Worm (Caenorhabditis elegans) whole organism, young adult: ENCODE results near the gene elmd-1.

Source experiments
- B0019.2 ChIP-seq: fragments of 200-800 bp; sonication (Bioruptor generic); conservative IDR thresholded peaks from 2 replicates; pipeline ENCODE4 v1.3.6; 2022; ENCODE audit warnings: missing genetic modification reagents, missing genetic modification characterization, missing compliant biosample characterization
- B0336.3 ChIP-seq: fragments of 200-800 bp; sonication (Bioruptor generic); IDR thresholded peaks from 2 replicates; pipeline ENCODE4 v1.3.6; 2022; ENCODE audit warnings: missing genetic modification characterization, missing compliant biosample characterization
- F10E7.11 ChIP-seq: sonication (generic microtip); optimal IDR thresholded peaks from 2 replicates; lab custom pipeline; 2017; ENCODE audit warnings: mild to moderate bottlenecking, missing genetic modification characterization, moderate library complexity, missing compliant biosample characterization
- F23B12.7 ChIP-seq: sonication (generic microtip); optimal IDR thresholded peaks from 2 replicates; lab custom pipeline; 2017; ENCODE audit warnings: missing genetic modification characterization, mild to moderate bottlenecking, missing compliant biosample characterization, antibody characterized with exemption, moderate library complexity; ENCODE audit not compliant: insufficient read depth
- F55B11.4 ChIP-seq: sonication (generic microtip); optimal IDR thresholded peaks from 2 replicates; lab custom pipeline; 2016; ENCODE audit warnings: missing compliant biosample characterization, missing genetic modification characterization, borderline replicate concordance; ENCODE audit not compliant: insufficient read depth
- K12H6.12 ChIP-seq: fragments of 200-800 bp; sonication (Bioruptor generic); optimal IDR thresholded peaks from 2 replicates; lab custom pipeline; 2018; ENCODE audit warnings: mild to moderate bottlenecking, missing genetic modification characterization, missing compliant biosample characterization
- Y53G8AR.9 ChIP-seq: fragments of 200-800 bp; sonication (Bioruptor generic); conservative IDR thresholded peaks from 2 replicates; pipeline ENCODE4 v1.3.6; 2022; ENCODE audit warnings: missing genetic modification reagents, missing genetic modification characterization, missing compliant biosample characterization
- Y95B8A.8 ChIP-seq: fragments of 200-800 bp; sonication (Bioruptor generic); IDR thresholded peaks from 2 replicates; pipeline ENCODE4 v1.3.6; 2022; ENCODE audit warnings: missing genetic modification reagents, missing genetic modification characterization, missing compliant biosample characterization
- akir-1 ChIP-seq: fragments of 200-800 bp; sonication (Bioruptor generic); optimal IDR thresholded peaks from 2 replicates; lab custom pipeline; 2018; ENCODE audit warnings: mild to moderate bottlenecking, missing genetic modification characterization, moderate library complexity, missing compliant biosample characterization
- attf-3 ChIP-seq: fragments of 200-800 bp; sonication (Bioruptor generic); conservative IDR thresholded peaks from 2 replicates; pipeline ENCODE4 v1.3.6; 2022; ENCODE audit warnings: missing genetic modification reagents, missing genetic modification characterization, missing compliant biosample characterization
- bed-2 ChIP-seq: fragments of 200-800 bp; sonication (Bioruptor generic); IDR thresholded peaks from 2 replicates; pipeline ENCODE4 v1.3.6; 2022; ENCODE audit warnings: missing genetic modification reagents, missing genetic modification characterization, missing compliant biosample characterization
- ccch-3 ChIP-seq: fragments of 200-800 bp; sonication (Bioruptor generic); optimal IDR thresholded peaks from 2 replicates; lab custom pipeline; 2018; ENCODE audit warnings: mild to moderate bottlenecking, missing genetic modification characterization, missing compliant biosample characterization
- ceh-100 ChIP-seq: fragments of 200-800 bp; sonication (Bioruptor generic); IDR thresholded peaks from 2 replicates; pipeline ENCODE4 v1.3.6; 2022; ENCODE audit warnings: missing genetic modification reagents, missing genetic modification characterization, missing compliant biosample characterization
- ceh-40 ChIP-seq: fragments of 200-800 bp; sonication (Bioruptor generic); IDR thresholded peaks from 2 replicates; pipeline ENCODE4 v1.3.6; 2022; ENCODE audit warnings: missing genetic modification characterization, missing compliant biosample characterization
- dpff-1 ChIP-seq: sonication (generic microtip); optimal IDR thresholded peaks from 2 replicates; lab custom pipeline; 2017; ENCODE audit warnings: mild to moderate bottlenecking, missing genetic modification characterization, missing compliant biosample characterization
- egl-18 ChIP-seq: fragments of 200-800 bp; sonication (Bioruptor generic); IDR thresholded peaks from 2 replicates; pipeline ENCODE4 v1.3.6; 2022; ENCODE audit warnings: missing genetic modification reagents, missing genetic modification characterization, missing compliant biosample characterization
- egl-44 ChIP-seq: fragments of 200-800 bp; sonication (Bioruptor generic); IDR thresholded peaks from 2 replicates; pipeline ENCODE4 v1.3.6; 2022; ENCODE audit warnings: missing genetic modification reagents, missing genetic modification characterization, missing compliant biosample characterization
- hmg-1.2 ChIP-seq: fragments of 200-800 bp; sonication (Bioruptor generic); IDR thresholded peaks from 2 replicates; pipeline ENCODE4 v1.3.6; 2022; ENCODE audit warnings: missing genetic modification reagents, missing genetic modification characterization, missing compliant biosample characterization
- lag-1 ChIP-seq: fragments of 200-800 bp; sonication (Bioruptor generic); IDR thresholded peaks from 2 replicates; pipeline ENCODE4 v1.3.6; 2022; ENCODE audit warnings: missing genetic modification reagents, missing genetic modification characterization, missing compliant biosample characterization
- let-607 ChIP-seq, 2 experiments: fragments of 200-800 bp in 1 of 2; sonication (Bioruptor generic) in 1 of 2; sonication (generic microtip) in 1 of 2; optimal IDR thresholded peaks; 2 replicates each; lab custom pipeline; 2016 to 2018; ENCODE audit warnings: mild to moderate bottlenecking in 2 of 2, missing compliant biosample characterization in 2 of 2, missing genetic modification characterization in 2 of 2, moderate library complexity in 2 of 2, missing genotype in 1 of 2
- lin-35 ChIP-seq, 3 experiments: fragments of 150-350 bp in 2 of 3; sonication (generic microtip) in 1 of 3; optimal IDR thresholded peaks; 2 replicates each; lab custom pipeline; 2014 to 2018; ENCODE audit warnings: missing biosample characterization in 3 of 3, missing genetic modification characterization in 3 of 3, missing genetic modification reagents in 3 of 3
- lin-40 ChIP-seq: sonication (generic microtip); optimal IDR thresholded peaks from 2 replicates; lab custom pipeline; 2016; ENCODE audit warnings: missing genetic modification characterization, mild to moderate bottlenecking, missing compliant biosample characterization, missing genotype, missing genetic modification reagents
- lin-54 ChIP-seq: fragments of 200-800 bp; sonication (Bioruptor generic); optimal IDR thresholded peaks from 2 replicates; lab custom pipeline; 2018; ENCODE audit warnings: mild to moderate bottlenecking, missing genetic modification characterization, missing compliant biosample characterization
- lsl-1 ChIP-seq: fragments of 200-800 bp; sonication (Bioruptor generic); optimal IDR thresholded peaks from 2 replicates; lab custom pipeline; 2018; ENCODE audit warnings: mild to moderate bottlenecking, missing genetic modification characterization, moderate library complexity, missing compliant biosample characterization
- lsy-27 ChIP-seq: sonication (generic microtip); optimal IDR thresholded peaks from 2 replicates; lab custom pipeline; 2017; ENCODE audit warnings: missing genetic modification characterization, mild to moderate bottlenecking, missing compliant biosample characterization, antibody characterized with exemption, missing genotype, borderline replicate concordance; ENCODE audit not compliant: insufficient read depth
- madf-10 ChIP-seq: sonication (generic microtip); optimal IDR thresholded peaks from 2 replicates; lab custom pipeline; 2016; ENCODE audit warnings: mild to moderate bottlenecking, missing genetic modification characterization, missing compliant biosample characterization
- madf-3 ChIP-seq: fragments of 200-800 bp; sonication (Bioruptor generic); IDR thresholded peaks from 2 replicates; pipeline ENCODE4 v1.3.6; 2022; ENCODE audit warnings: missing genetic modification reagents, missing genetic modification characterization, missing compliant biosample characterization
- madf-6 ChIP-seq: fragments of 200-800 bp; sonication (Bioruptor generic); IDR thresholded peaks from 2 replicates; pipeline ENCODE4 v1.3.6; 2022; ENCODE audit warnings: missing genetic modification reagents, missing genetic modification characterization, missing compliant biosample characterization
- nhr-120 ChIP-seq: fragments of 200-800 bp; sonication (Bioruptor generic); IDR thresholded peaks from 2 replicates; pipeline ENCODE4 v1.3.6; 2022; ENCODE audit warnings: missing genetic modification characterization, missing compliant biosample characterization
- nhr-27 ChIP-seq: fragments of 200-800 bp; sonication (Bioruptor generic); optimal IDR thresholded peaks from 2 replicates; lab custom pipeline; 2018; ENCODE audit warnings: mild to moderate bottlenecking, missing genetic modification characterization, moderate library complexity, missing compliant biosample characterization
- repo-1 ChIP-seq: sonication (generic microtip); optimal IDR thresholded peaks from 2 replicates; lab custom pipeline; 2017; ENCODE audit warnings: mild to moderate bottlenecking, missing genetic modification characterization, missing compliant biosample characterization
- rpc-1 ChIP-seq, 2 experiments: fragments of 150-350 bp in 1 of 2; sonication (generic microtip) in 1 of 2; optimal IDR thresholded peaks; 2 replicates each; lab custom pipeline; 2014 to 2018; ENCODE audit warnings: missing biosample characterization in 1 of 2, missing genetic modification characterization in 1 of 2, missing genetic modification reagents in 1 of 2, missing genotype in 1 of 2
- sdz-38 ChIP-seq: sonication (generic microtip); optimal IDR thresholded peaks from 2 replicates; lab custom pipeline; 2016; ENCODE audit warnings: missing genotype, missing genetic modification characterization, missing compliant biosample characterization
- sea-2 ChIP-seq: fragments of 200-800 bp; sonication (Bioruptor generic); IDR thresholded peaks from 2 replicates; pipeline ENCODE4 v1.3.6; 2022; ENCODE audit warnings: missing genetic modification characterization, missing compliant biosample characterization
- snpc-1.1 ChIP-seq: sonication (generic microtip); optimal IDR thresholded peaks from 2 replicates; lab custom pipeline; 2017; ENCODE audit warnings: missing genetic modification characterization, mild to moderate bottlenecking, missing compliant biosample characterization, antibody characterized with exemption, moderate library complexity, missing genotype, missing genetic modification reagents; ENCODE audit not compliant: insufficient read depth
- snpc-3.4 ChIP-seq: sonication (generic microtip); optimal IDR thresholded peaks from 2 replicates; lab custom pipeline; 2017; ENCODE audit warnings: missing genetic modification characterization, mild to moderate bottlenecking, missing compliant biosample characterization, antibody characterized with exemption, moderate library complexity, missing genotype, missing genetic modification reagents
- snpc-4 ChIP-seq, 5 experiments: fragments of 150-350 bp in 1 of 5; sonication (generic microtip) in 4 of 5; optimal IDR thresholded peaks; 2 replicates each; lab custom pipeline; 2014 to 2018; ENCODE audit warnings: missing genetic modification characterization in 5 of 5, missing biosample characterization in 3 of 5, antibody characterized with exemption in 2 of 5, mild to moderate bottlenecking in 2 of 5, missing compliant biosample characterization in 2 of 5, missing genotype in 2 of 5, moderate library complexity in 2 of 5, missing genetic modification reagents in 1 of 5
- unc-62 ChIP-seq: fragments of 150-350 bp; optimal IDR thresholded peaks from 2 replicates; lab custom pipeline; 2014; ENCODE audit warnings: missing biosample characterization, missing genetic modification reagents, missing genetic modification characterization
- zim-3 ChIP-seq: sonication (generic microtip); optimal IDR thresholded peaks from 2 replicates; lab custom pipeline; 2017; ENCODE audit warnings: mild to moderate bottlenecking, missing genetic modification characterization, moderate library complexity, missing compliant biosample characterization
- ztf-22 ChIP-seq: fragments of 200-800 bp; sonication (Bioruptor generic); optimal IDR thresholded peaks from 2 replicates; lab custom pipeline; 2018; ENCODE audit warnings: mild to moderate bottlenecking, missing genetic modification characterization, moderate library complexity, missing compliant biosample characterization

The elmd-1 gene

ce11 chrIII:3426741-3427140, 37.0 kb downstream of the elmd-1 start (continued):
- TF ChIP-seq bed-2 (GFP tag; lab: Robert Waterston, UW) = no peak
- no peak for TF ChIP-seq F10E7.11
- no peak for TF ChIP-seq nhr-120 (GFP tag; lab: Robert Waterston, UW)
- TF ChIP-seq lin-40 (tag; lab: Kevin White, UChicago) = no peak
- no peak for TF ChIP-seq K12H6.12 (tag; lab: Kevin White, UChicago)
- TF ChIP-seq unc-62 (GFP tag; lab: Kevin White, UChicago) = no peak
- TF ChIP-seq lin-35 (GFP tag; optimal IDR thresholded peaks at IDR 0.05; lab: Kevin White, UChicago) = no peak
- no peak for TF ChIP-seq snpc-1.1 (tag; lab: Kevin White, UChicago)
- no peak for TF ChIP-seq snpc-3.4 (tag; lab: Kevin White, UChicago)
- TF ChIP-seq madf-3 (GFP tag; lab: Robert Waterston, UW) = no peak
- no peak for TF ChIP-seq F23B12.7
- TF ChIP-seq madf-10 (tag; lab: Kevin White, UChicago) = no peak
- no peak for TF ChIP-seq attf-3 (GFP tag; lab: Robert Waterston, UW)
- TF ChIP-seq hmg-1.2 = peak; percentile 34; the same call in 1 of the 2 replicates
- TF ChIP-seq F55B11.4 (tag; lab: Kevin White, UChicago) = no peak
- TF ChIP-seq zim-3 (tag; lab: Kevin White, UChicago) = no peak
- TF ChIP-seq lin-54 (GFP tag; lab: Kevin White, UChicago) = peak; percentile 32
- no peak for TF ChIP-seq snpc-4 (GFP tag; optimal IDR thresholded peaks at IDR 0.05; lab: Kevin White, UChicago)
- peak in 1 of 4 experiments; percentile 5 for TF ChIP-seq snpc-4 (tag; optimal IDR thresholded peaks at IDR 0.05; lab: Kevin White, UChicago)
- TF ChIP-seq egl-18 (GFP tag; lab: Robert Waterston, UW) = no peak
- no peak for TF ChIP-seq B0019.2 (GFP tag; lab: Robert Waterston, UW)
- no peak for TF ChIP-seq egl-44 (GFP tag; lab: Robert Waterston, UW)
- TF ChIP-seq lag-1 = no peak
- TF ChIP-seq let-607 (tag; optimal IDR thresholded peaks at IDR 0.05; lab: Kevin White, UChicago) = no peak
- no peak for TF ChIP-seq dpff-1
- TF ChIP-seq nhr-27 (tag; lab: Kevin White, UChicago) = no peak
- 0 out of 2 replicates have a peak, but pooled peaks have one; percentile 13 for TF ChIP-seq B0336.3 (GFP tag; lab: Robert Waterston, UW)
- TF ChIP-seq sea-2 (GFP tag; lab: Robert Waterston, UW) = no peak
- TF ChIP-seq rpc-1 (optimal IDR thresholded peaks at IDR 0.05; lab: Kevin White, UChicago) = peak; percentile 55
- TF ChIP-seq rpc-1 (tag; optimal IDR thresholded peaks at IDR 0.05; lab: Kevin White, UChicago) = peak; percentile 71
- peak; percentile 47; the same call in 1 of the 2 replicates for TF ChIP-seq madf-6 (GFP tag; lab: Robert Waterston, UW)

DNA sequence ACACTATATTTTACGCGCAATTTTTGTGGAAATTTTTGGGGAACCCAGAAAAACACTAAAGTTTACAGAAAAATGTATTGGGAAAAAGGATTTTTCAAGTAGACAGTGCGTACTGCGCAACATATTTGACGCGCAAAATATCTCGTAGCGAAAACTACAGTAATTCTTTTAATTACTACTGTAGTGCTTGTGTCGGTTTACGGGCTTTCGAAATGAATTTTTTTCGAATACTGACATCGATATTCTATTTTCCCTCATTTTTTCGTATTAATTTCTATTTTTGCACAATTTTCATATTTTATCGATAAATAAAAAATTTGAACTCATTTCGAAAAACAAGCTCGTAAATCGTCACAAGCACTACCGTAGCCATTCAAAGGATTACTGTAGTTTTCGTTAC, 38.9 kb downstream of the elmd-1 start:
- TF ChIP-seq lsl-1 = peak; percentile 16
- no peak for TF ChIP-seq ztf-22

- TF ChIP-seq sea-2 (GFP tag; lab: Robert Waterston, UW) (no peak), Y53G8AR.9 (GFP tag; lab: Robert Waterston, UW) (no peak), let-607 (tag; optimal IDR thresholded peaks at IDR 0.05; lab: Kevin White, UChicago) (no peak), ceh-40 (GFP tag; lab: Robert Waterston, UW) (no peak), K12H6.12 (tag; lab: Kevin White, UChicago) (no peak), Y95B8A.8 (GFP tag; lab: Robert Waterston, UW) (no peak), ceh-100 (GFP tag; lab: Robert Waterston, UW) (no peak), sdz-38 (tag; lab: Kevin White, UChicago) (no peak), repo-1 (tag; lab: Kevin White, UChicago) (no peak), ccch-3 (GFP tag; lab: Kevin White, UChicago) (no peak), akir-1 (GFP tag; lab: Kevin White, UChicago) (no peak), lsy-27 (tag; lab: Kevin White, UChicago) (no peak)
These were observed 40.0 kb downstream of the elmd-1 start for ce11 chrIII:3429761-3430160.
